Worm (Caenorhabditis elegans): ENCODE data around the gene clc-31.
A peak's percentile ranks its signal among the peaks of the same experiment; 100 is the strongest.

The clc-31 gene

DNA sequence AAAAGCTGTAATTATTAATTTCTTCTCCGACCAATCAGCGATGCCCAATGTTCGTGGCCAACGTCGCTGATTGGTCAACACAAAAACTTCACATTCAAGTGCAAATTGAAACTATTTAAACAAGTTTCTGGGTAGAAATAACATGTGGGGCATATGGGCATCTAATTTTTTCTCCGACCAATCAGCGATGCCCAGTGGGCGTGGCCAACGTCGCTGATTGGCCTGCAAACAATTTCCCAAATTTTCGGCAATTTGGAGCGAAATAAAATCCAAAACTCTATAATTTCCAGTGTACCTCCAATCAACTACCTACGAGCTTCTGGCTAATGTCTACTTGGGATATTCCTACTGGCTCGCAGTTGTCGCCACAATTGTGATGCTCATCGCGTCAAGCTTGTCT, 958 bp downstream of the clc-31 start:
- TF ChIP-seq lsy-2 (tag; optimal IDR thresholded peaks at IDR 0.05) (no peak), nhr-237 (tag; optimal IDR thresholded peaks at IDR 0.05) (no peak), lin-11 (tag; optimal IDR thresholded peaks at IDR 0.05) (no peak), sma-3 (GFP tag; optimal IDR thresholded peaks at IDR 0.05) (no peak), nhr-21 (tag; optimal IDR thresholded peaks at IDR 0.05) (no peak), ceh-16 (tag; optimal IDR thresholded peaks at IDR 0.05) (no peak), sem-4 (tag; optimal IDR thresholded peaks at IDR 0.05) (no peak)

DNA sequence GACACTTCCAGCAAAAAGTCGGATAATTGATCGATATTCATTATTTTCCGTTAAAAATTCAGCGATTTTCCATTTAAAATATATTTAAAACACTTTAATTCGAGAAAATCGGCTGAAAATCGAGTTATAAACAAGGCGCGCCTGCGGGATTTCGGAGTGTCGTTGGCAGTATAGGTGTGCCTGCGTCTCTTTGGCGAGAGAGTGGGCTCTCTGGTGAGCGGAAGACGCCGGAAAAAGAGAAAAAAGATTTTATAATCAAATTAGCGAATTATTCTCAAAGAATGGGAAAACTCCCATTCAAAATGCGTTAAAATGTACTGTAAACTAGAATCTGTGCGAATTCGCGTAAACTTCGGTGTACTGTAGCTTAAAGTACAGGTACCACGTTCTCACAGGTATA, 7.4 kb downstream of the clc-31 start, which contains the start of gene D1069.3:
Gene D1069.3 (minus strand): TSS at position 158 of the 400 bp plus-strand sequence.
- TF ChIP-seq crh-2 (tag; optimal IDR thresholded peaks at IDR 0.05), result peak; percentile 36
- TF ChIP-seq mbf-1 (tag; optimal IDR thresholded peaks at IDR 0.05), result no peak
- peak; percentile 2 for TF ChIP-seq F13H6.1 (tag; optimal IDR thresholded peaks at IDR 0.05)
- TF ChIP-seq lin-13 (GFP tag; optimal IDR thresholded peaks at IDR 0.05), result peak; percentile 6
- no peak for TF ChIP-seq elt-1 (tag; optimal IDR thresholded peaks at IDR 0.05)
- peak; percentile 58 for TF ChIP-seq unc-55 (GFP tag; optimal IDR thresholded peaks at IDR 0.05)
- no peak for TF ChIP-seq nhr-25 (tag; optimal IDR thresholded peaks at IDR 0.05)
- TF ChIP-seq gmeb-1 (tag; optimal IDR thresholded peaks at IDR 0.05), result peak; percentile 50
- no peak for TF ChIP-seq snpc-4 (tag; optimal IDR thresholded peaks at IDR 0.05)
- TF ChIP-seq lin-11 (tag; optimal IDR thresholded peaks at IDR 0.05), result peak; percentile 34
- TF ChIP-seq aly-2 (tag; optimal IDR thresholded peaks at IDR 0.05), result no peak
- TF ChIP-seq C34F6.9 (tag; optimal IDR thresholded peaks at IDR 0.05), result peak; percentile 49
- no peak for TF ChIP-seq dmd-4 (tag; optimal IDR thresholded peaks at IDR 0.05)
- TF ChIP-seq lsy-2 (tag; optimal IDR thresholded peaks at IDR 0.05), result peak; percentile 29 to 59
- no peak for TF ChIP-seq sma-9 (GFP tag; optimal IDR thresholded peaks at IDR 0.05)
- no peak for TF ChIP-seq sma-9 (tag; optimal IDR thresholded peaks at IDR 0.05)
- no peak for TF ChIP-seq nhr-11 (tag; optimal IDR thresholded peaks at IDR 0.05)

DNA sequence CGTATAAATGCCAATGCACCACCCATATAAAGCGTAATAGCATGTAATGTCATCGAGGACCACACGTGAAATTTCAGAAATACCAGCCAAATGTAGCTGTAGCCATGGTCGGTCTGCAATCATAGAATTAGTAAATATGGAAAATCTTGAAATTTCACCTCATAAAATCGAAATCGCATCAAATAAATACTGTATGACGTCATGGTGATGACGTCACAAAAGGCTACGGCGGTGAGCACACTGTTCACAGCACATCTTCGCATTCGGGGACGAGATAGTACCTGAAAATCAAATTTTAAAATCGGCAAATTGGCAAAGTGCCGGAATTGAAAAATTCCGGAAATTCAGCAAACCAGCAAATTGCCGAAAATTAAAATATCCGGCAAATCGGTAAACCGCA, 9.4 kb downstream of the clc-31 start:
- TF ChIP-seq sma-9 (GFP tag; optimal IDR thresholded peaks at IDR 0.05) (no peak), sma-9 (tag; optimal IDR thresholded peaks at IDR 0.05) (no peak), mdl-1 (tag; optimal IDR thresholded peaks at IDR 0.05) (no peak), alr-1 (tag; optimal IDR thresholded peaks at IDR 0.05) (no peak), F13H6.1 (tag; optimal IDR thresholded peaks at IDR 0.05) (no peak), ceh-16 (tag; optimal IDR thresholded peaks at IDR 0.05) (no peak), elt-3 (tag; optimal IDR thresholded peaks at IDR 0.05) (no peak), snpc-4 (tag; optimal IDR thresholded peaks at IDR 0.05) (no peak), ztf-1 (GFP tag; conservative IDR thresholded peaks at IDR 0.05) (no peak), fos-1 (tag; optimal IDR thresholded peaks at IDR 0.05) (no peak), gmeb-1 (tag; optimal IDR thresholded peaks at IDR 0.05) (no peak), nhr-11 (tag; optimal IDR thresholded peaks at IDR 0.05) (no peak), unc-39 (tag; optimal IDR thresholded peaks at IDR 0.05) (no peak), ztf-11 (tag; optimal IDR thresholded peaks at IDR 0.05) (no peak), nhr-25 (tag; optimal IDR thresholded peaks at IDR 0.05) (no peak), unc-62 (GFP tag; optimal IDR thresholded peaks at IDR 0.05) (no peak), mbf-1 (tag; optimal IDR thresholded peaks at IDR 0.05) (no peak), nhr-77 (tag; optimal IDR thresholded peaks at IDR 0.05) (no peak), unc-55 (GFP tag; optimal IDR thresholded peaks at IDR 0.05) (no peak)

DNA sequence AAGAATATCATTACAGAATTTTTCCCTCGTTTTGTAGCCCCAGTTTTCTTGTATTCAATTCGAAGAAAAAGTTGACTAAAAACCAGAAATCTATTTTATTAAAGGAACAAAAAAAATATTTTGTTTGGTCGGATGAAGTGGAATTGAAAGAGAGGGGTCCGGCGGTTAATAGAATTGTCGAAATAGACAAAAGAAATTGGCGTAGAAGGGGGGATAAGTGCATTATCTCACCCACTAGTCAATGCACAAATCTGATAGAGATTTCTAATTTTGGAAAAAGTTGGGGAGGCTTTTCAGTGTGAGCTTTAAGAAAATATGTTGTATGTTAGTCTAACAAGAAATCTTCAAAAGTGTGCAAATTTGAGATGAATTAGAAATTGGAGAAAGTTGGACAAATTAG, 14.2 kb downstream of the clc-31 start:
- TF ChIP-seq R02D3.7 (tag; optimal IDR thresholded peaks at IDR 0.05), result no peak
- TF ChIP-seq nhr-10 (tag; optimal IDR thresholded peaks at IDR 0.05), result no peak
- no peak for TF ChIP-seq nhr-129 (tag; optimal IDR thresholded peaks at IDR 0.05)
- no peak for TF ChIP-seq mbf-1 (tag; optimal IDR thresholded peaks at IDR 0.05)
- no peak for TF ChIP-seq nhr-6 (tag; optimal IDR thresholded peaks at IDR 0.05)
- no peak for TF ChIP-seq unc-55 (GFP tag; optimal IDR thresholded peaks at IDR 0.05)
- no peak for TF ChIP-seq nhr-11 (tag; optimal IDR thresholded peaks at IDR 0.05)
- TF ChIP-seq unc-39 (tag; optimal IDR thresholded peaks at IDR 0.05), result no peak
- TF ChIP-seq Y55F3AM.14 (GFP tag; optimal IDR thresholded peaks at IDR 0.05), result no peak
- TF ChIP-seq lin-39 (tag; optimal IDR thresholded peaks at IDR 0.05), result no peak
- no peak for TF ChIP-seq mab-5 (tag; optimal IDR thresholded peaks at IDR 0.05)
- no peak for TF ChIP-seq blmp-1 (tag; optimal IDR thresholded peaks at IDR 0.05; ENCODE audit: insufficient read depth)
- TF ChIP-seq lin-13 (GFP tag; optimal IDR thresholded peaks at IDR 0.05), result no peak
